Worm (Caenorhabditis elegans): ENCODE measurements around the gene nstp-7.

nstp-7 gene

DNA sequence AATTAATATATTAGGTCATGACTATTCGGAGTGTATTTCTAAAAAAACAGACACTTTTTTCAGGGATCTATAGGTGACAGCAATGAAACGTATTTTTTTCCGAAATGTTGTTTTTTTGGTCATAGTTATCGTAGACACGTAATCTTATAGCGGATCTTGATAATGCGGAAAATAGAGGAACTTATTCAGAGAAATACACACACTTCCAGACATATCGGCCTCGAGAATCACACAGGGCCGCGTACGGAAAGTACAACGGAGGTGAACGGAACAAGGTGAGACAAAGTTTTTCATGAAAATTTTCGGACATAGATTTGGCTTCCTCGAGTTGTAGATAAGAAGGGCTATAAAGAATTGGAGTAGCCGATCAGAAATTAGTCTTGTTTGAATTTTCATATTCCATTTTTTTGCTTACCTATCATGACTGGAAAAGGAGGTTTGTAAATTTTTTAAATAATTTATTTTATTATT is 42.6 kb upstream of the nstp-7 start, which contains the start of gene nhr-155:
Gene nhr-155 (plus strand): TSS at position 421 of the 471 bp plus-strand sequence.
- TF ChIP-seq sem-4 (tag; optimal IDR thresholded peaks at IDR 0.05) (no peak), sma-9 (GFP tag; optimal IDR thresholded peaks at IDR 0.05) (peak; percentile 81), sma-9 (tag; optimal IDR thresholded peaks at IDR 0.05) (no peak), C34F6.9 (tag; optimal IDR thresholded peaks at IDR 0.05) (no peak), ceh-16 (tag; optimal IDR thresholded peaks at IDR 0.05) (peak; percentile 30), nhr-23 (tag; optimal IDR thresholded peaks at IDR 0.05) (peak; percentile 26), unc-62 (GFP tag; optimal IDR thresholded peaks at IDR 0.05) (no peak), nhr-25 (tag; optimal IDR thresholded peaks at IDR 0.05) (no peak), nhr-11 (tag; optimal IDR thresholded peaks at IDR 0.05) (no peak), elt-1 (tag; optimal IDR thresholded peaks at IDR 0.05) (peak; percentile 95)

DNA sequence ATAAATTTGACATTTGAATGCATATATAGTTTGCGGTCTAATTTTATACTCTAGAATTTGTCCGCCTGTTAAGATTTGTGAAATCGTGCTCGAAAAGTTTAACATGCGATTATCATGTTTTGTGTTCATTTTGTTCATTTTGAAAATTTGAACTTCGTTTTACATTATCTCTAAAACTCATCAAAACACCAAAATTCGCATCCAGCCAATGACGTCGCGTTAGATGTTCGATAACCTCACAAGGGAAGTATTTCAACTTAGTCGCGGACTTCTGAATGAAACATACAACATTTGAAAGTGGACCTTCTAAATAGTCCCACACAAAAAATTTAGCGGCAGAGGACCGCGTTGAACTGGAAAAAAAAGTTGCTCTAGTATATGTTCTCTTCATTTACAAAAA is 40.2 kb upstream of the nstp-7 start:
- TF ChIP-seq dmd-4 (tag; optimal IDR thresholded peaks at IDR 0.05) = no peak
- TF ChIP-seq sem-4 (tag; optimal IDR thresholded peaks at IDR 0.05) = no peak
- TF ChIP-seq elt-1 (tag; optimal IDR thresholded peaks at IDR 0.05) = peak; percentile 31
- no peak for TF ChIP-seq F13H6.1 (tag; optimal IDR thresholded peaks at IDR 0.05)
- no peak for TF ChIP-seq nhr-12 (tag; optimal IDR thresholded peaks at IDR 0.05)
- peak; percentile 50 for TF ChIP-seq sma-9 (GFP tag; optimal IDR thresholded peaks at IDR 0.05)
- no peak for TF ChIP-seq sma-9 (tag; optimal IDR thresholded peaks at IDR 0.05)
- no peak for TF ChIP-seq sma-3 (GFP tag; optimal IDR thresholded peaks at IDR 0.05)
- no peak for TF ChIP-seq gmeb-1 (tag; optimal IDR thresholded peaks at IDR 0.05)
- TF ChIP-seq lsy-2 (tag; optimal IDR thresholded peaks at IDR 0.05) = no peak
- no peak for TF ChIP-seq skn-1 (tag; optimal IDR thresholded peaks at IDR 0.05)
- no peak for TF ChIP-seq nhr-25 (tag; optimal IDR thresholded peaks at IDR 0.05)

DNA sequence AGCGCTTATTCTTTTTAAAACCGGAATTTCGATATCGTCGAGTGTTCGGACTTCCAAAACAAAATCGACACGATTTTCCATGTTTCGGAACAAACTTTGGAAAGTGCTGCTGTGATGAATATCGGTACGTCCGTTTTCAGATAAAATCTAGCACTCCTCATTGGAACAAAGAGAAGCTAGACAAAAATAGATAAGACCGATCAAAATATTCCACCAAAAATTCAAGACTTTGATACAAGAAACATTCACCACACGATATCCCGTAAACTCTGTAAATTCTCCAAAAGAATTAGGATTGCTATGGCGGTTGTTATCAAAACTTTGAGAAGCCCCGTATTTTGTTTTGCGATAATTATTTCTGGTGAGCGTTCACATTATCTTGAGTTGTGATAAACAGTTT is 38.5 kb upstream of the nstp-7 start, which contains the start of gene C14C6.3:
Gene C14C6.3 (plus strand): TSS at position 301 of the 400 bp plus-strand sequence.
- TF ChIP-seq elt-1 (tag; optimal IDR thresholded peaks at IDR 0.05) (no peak), peb-1 (tag; optimal IDR thresholded peaks at IDR 0.05) (no peak), ztf-11 (tag; optimal IDR thresholded peaks at IDR 0.05) (no peak), F13H6.1 (tag; optimal IDR thresholded peaks at IDR 0.05) (no peak), ZK546.5 (tag; optimal IDR thresholded peaks at IDR 0.05) (no peak), aly-2 (tag; optimal IDR thresholded peaks at IDR 0.05) (no peak), ztf-4 (tag; optimal IDR thresholded peaks at IDR 0.05) (no peak), lin-13 (GFP tag; optimal IDR thresholded peaks at IDR 0.05) (no peak), sma-9 (GFP tag; optimal IDR thresholded peaks at IDR 0.05) (no peak), sma-9 (tag; optimal IDR thresholded peaks at IDR 0.05) (no peak), nhr-129 (tag; optimal IDR thresholded peaks at IDR 0.05) (no peak), mab-5 (tag; optimal IDR thresholded peaks at IDR 0.05) (no peak), unc-39 (tag; optimal IDR thresholded peaks at IDR 0.05) (no peak), sma-3 (GFP tag; optimal IDR thresholded peaks at IDR 0.05) (no peak)

DNA sequence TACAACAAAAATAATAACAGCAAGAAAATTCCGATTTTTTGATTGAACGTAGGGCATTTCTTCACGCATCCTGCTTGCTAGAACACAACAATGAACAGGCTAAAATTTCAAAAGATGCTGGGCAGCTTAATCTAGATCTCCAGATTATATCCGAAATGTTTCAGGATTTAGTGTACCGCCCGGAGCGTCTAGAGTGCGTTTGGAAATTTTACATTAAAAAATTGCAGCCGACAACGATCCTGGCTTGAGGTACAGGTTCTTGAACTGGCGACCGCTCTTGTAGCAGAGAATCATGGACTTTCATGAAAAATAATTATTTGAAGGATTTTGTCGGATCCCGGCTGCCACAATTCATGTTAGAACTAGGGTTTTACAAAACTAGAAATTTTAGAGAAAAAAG is 33.7 kb upstream of the nstp-7 start, which contains the start of gene C14C6.6:
Gene C14C6.6 (minus strand): TSS at position 101 of the 400 bp plus-strand sequence.
- TF ChIP-seq mdl-1 (tag; optimal IDR thresholded peaks at IDR 0.05) = no peak
- no peak for TF ChIP-seq nhr-25 (tag; optimal IDR thresholded peaks at IDR 0.05)
- TF ChIP-seq blmp-1 (tag; optimal IDR thresholded peaks at IDR 0.05; ENCODE audit: insufficient read depth) = no peak
- TF ChIP-seq peb-1 (tag; optimal IDR thresholded peaks at IDR 0.05) = no peak
- TF ChIP-seq sem-4 (tag; optimal IDR thresholded peaks at IDR 0.05) = no peak

DNA sequence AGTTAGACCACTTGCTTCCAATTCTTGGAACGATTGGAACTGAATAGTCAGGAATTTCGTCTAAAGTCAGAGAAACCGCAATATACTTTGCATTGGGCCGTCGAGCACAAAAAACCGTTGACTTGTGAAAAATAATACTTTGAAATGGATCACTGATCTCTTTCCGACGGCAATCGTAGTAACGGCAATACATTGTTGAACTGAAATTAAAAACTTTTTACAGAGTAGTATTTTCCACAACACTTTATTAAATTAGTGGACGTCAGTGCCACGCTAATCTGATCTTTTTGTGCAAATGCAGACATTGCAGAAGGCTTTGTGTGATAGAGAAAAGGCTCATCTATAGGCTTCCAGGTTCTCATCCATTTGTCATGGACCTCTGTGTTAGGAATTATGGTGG is 29.3 kb upstream of the nstp-7 start:
- TF ChIP-seq mbf-1 (tag; optimal IDR thresholded peaks at IDR 0.05) = no peak
- no peak for TF ChIP-seq ceh-16 (tag; optimal IDR thresholded peaks at IDR 0.05)
- no peak for TF ChIP-seq ceh-82 (tag; optimal IDR thresholded peaks at IDR 0.05)
- TF ChIP-seq sem-4 (tag; optimal IDR thresholded peaks at IDR 0.05) = no peak
- no peak for TF ChIP-seq lin-13 (GFP tag; optimal IDR thresholded peaks at IDR 0.05)
- no peak for TF ChIP-seq nhr-11 (tag; optimal IDR thresholded peaks at IDR 0.05)
- no peak for TF ChIP-seq lin-39 (tag; optimal IDR thresholded peaks at IDR 0.05)
- no peak for TF ChIP-seq unc-55 (GFP tag; optimal IDR thresholded peaks at IDR 0.05)
- no peak for TF ChIP-seq aly-2 (tag; optimal IDR thresholded peaks at IDR 0.05)
- no peak for TF ChIP-seq ztf-4 (tag; optimal IDR thresholded peaks at IDR 0.05)
- no peak for TF ChIP-seq elt-1 (tag; optimal IDR thresholded peaks at IDR 0.05)
- no peak for TF ChIP-seq sma-3 (GFP tag; optimal IDR thresholded peaks at IDR 0.05)
- TF ChIP-seq mdl-1 (tag; optimal IDR thresholded peaks at IDR 0.05) = no peak
- TF ChIP-seq nhr-21 (tag; optimal IDR thresholded peaks at IDR 0.05) = no peak
- no peak for TF ChIP-seq elt-3 (tag; optimal IDR thresholded peaks at IDR 0.05)

All from whole organism, L2 larva.